Worm (Caenorhabditis elegans) whole organism, late embryonic: ENCODE data around the gene srd-56.

Experiments
- ceh-6 ChIP-seq: fragments of 200-800 bp; sonication (Bioruptor generic); optimal IDR thresholded peaks from 2 replicates; lab custom pipeline; 2018; ENCODE audit warnings: mild to moderate bottlenecking, missing genetic modification characterization, missing compliant biosample characterization

srd-56 gene

DNA sequence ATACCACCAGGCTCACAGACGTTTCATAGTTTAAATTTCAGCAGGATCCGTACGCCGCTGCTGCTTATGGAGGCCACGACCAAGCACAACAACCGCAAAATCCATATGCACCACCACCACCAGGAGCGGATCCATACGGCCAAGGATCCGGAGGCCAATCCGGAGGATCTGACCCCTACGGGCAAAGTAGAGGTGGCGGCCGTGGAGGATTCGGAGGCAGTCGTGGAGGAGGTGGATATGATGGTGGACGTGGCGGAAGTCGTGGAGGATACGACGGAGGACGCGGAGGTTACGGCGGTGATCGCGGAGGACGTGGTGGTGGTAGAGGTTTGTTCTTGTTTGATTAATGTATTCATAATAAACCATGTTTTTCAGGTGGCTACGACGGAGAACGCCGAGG, 49.9 kb downstream of the srd-56 start:
- TF ChIP-seq ceh-6 (GFP tag; lab: Kevin White, UChicago): peak; percentile 17
